Worm (Caenorhabditis elegans) whole organism, midembryonic: ENCODE measurements around the gene F52H2.1.

Experiments used
- T22C8.4 ChIP-seq: fragments of 200-800 bp; sonication (Bioruptor generic); IDR thresholded peaks from 2 replicates; pipeline ENCODE4 v1.3.6; 2022; ENCODE audit warnings: missing genetic modification characterization, missing compliant biosample characterization
- cog-1 ChIP-seq: sonication (generic microtip); optimal IDR thresholded peaks from 2 replicates; lab custom pipeline; 2016; ENCODE audit warnings: missing genetic modification characterization, missing compliant biosample characterization
- flt-1 ChIP-seq: fragments of 200-800 bp; sonication (Bioruptor generic); IDR thresholded peaks from 2 replicates; pipeline ENCODE4 v1.3.6; 2022; ENCODE audit warnings: missing genetic modification characterization, missing compliant biosample characterization
- klf-2 ChIP-seq: fragments of 200-800 bp; sonication (Bioruptor generic); conservative IDR thresholded peaks from 2 replicates; pipeline ENCODE4 v1.3.6; 2022; ENCODE audit warnings: missing genetic modification reagents, missing genetic modification characterization, missing compliant biosample characterization
- med-1 ChIP-seq: sonication (generic microtip); optimal IDR thresholded peaks from 2 replicates; lab custom pipeline; 2017; ENCODE audit warnings: missing genetic modification characterization, mild to moderate bottlenecking, missing compliant biosample characterization, antibody characterized with exemption, missing genetic modification reagents; ENCODE audit not compliant: insufficient read depth
- ref-1 ChIP-seq: fragments of 200-800 bp; sonication (Bioruptor generic); conservative IDR thresholded peaks from 2 replicates; pipeline ENCODE4 v1.3.6; 2022; ENCODE audit warnings: missing genetic modification reagents, missing genetic modification characterization, missing compliant biosample characterization
- tab-1 ChIP-seq: fragments of 200-800 bp; sonication (Bioruptor generic); IDR thresholded peaks from 2 replicates; pipeline ENCODE4 v1.3.6; 2022; ENCODE audit warnings: missing genetic modification characterization, missing compliant biosample characterization
- ztf-23 ChIP-seq: fragments of 200-800 bp; sonication (Bioruptor generic); IDR thresholded peaks from 2 replicates; pipeline ENCODE4 v1.3.6; 2022; ENCODE audit warnings: missing genetic modification reagents, missing genetic modification characterization, missing compliant biosample characterization

- no peak for TF ChIP-seq cog-1 (tag; lab: Kevin White, UChicago)
- no peak for TF ChIP-seq tab-1 (GFP tag; lab: Robert Waterston, UW)
- no peak for TF ChIP-seq flt-1 (GFP tag; lab: Robert Waterston, UW)
- no peak for TF ChIP-seq T22C8.4
- no peak for TF ChIP-seq ref-1 (GFP tag; lab: Robert Waterston, UW)
- no peak for TF ChIP-seq ztf-23 (GFP tag; lab: Robert Waterston, UW)
- TF ChIP-seq med-1 (GFP tag; lab: Kevin White, UChicago) = no peak
- no peak for TF ChIP-seq klf-2 (GFP tag; lab: Robert Waterston, UW)
Measured at ce11 chrX:2543353-2543752, 29.5 kb upstream of the F52H2.1 start.
